Fruit fly (Drosophila melanogaster): ENCODE measurements around the gene CG17237.

DNA sequence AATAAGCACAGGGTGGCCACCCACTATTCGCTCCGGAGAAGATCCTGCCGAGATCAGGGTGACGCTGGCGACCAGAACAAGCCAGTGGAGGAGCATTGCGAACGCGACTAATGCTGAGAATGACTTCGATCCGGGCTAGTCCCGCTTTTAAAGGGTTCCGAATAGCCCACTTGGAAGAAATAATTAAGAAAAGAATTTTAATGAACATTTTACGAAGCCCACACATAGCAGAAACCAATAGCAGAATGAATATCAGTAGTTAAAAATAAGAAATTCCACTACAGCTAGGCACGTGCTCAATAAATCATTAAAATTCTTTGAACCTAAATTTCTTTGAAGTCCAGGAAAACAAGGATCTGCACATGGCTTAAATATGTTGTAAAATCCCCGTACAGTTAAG lies 38.0 kb downstream of the CG17237 start, which contains the start of gene Ser12:
- TF ChIP-seq CG34406 (GFP tag; optimal IDR thresholded peaks at IDR 0.05): no peak
- TF ChIP-seq Smox (GFP tag; optimal IDR thresholded peaks at IDR 0.05): no peak
- no peak for TF ChIP-seq topi (GFP tag; optimal IDR thresholded peaks at IDR 0.05)
- TF ChIP-seq CG3919 (GFP tag; optimal IDR thresholded peaks at IDR 0.05): no peak
- no peak for TF ChIP-seq CG9139 (GFP tag; optimal IDR thresholded peaks at IDR 0.05)
- no peak for TF ChIP-seq CG11294 (GFP tag; IDR thresholded peaks at IDR 0.05)
- TF ChIP-seq spab (GFP tag; optimal IDR thresholded peaks at IDR 0.05): no peak
- no peak for TF ChIP-seq OdsH (GFP tag; optimal IDR thresholded peaks at IDR 0.05)
- no peak for TF ChIP-seq dac (GFP tag; optimal IDR thresholded peaks at IDR 0.05)
- no peak for TF ChIP-seq CG10669 (GFP tag; optimal IDR thresholded peaks at IDR 0.05)
- no peak for TF ChIP-seq Hr38 (GFP tag; optimal IDR thresholded peaks at IDR 0.05)
- no peak for TF ChIP-seq Ets96B (tag; optimal IDR thresholded peaks at IDR 0.05)
- TF ChIP-seq Blimp-1 (GFP tag; optimal IDR thresholded peaks at IDR 0.05): no peak
- TF ChIP-seq CG1621 (tag; optimal IDR thresholded peaks at IDR 0.05): no peak
